Fruit fly (Drosophila melanogaster) whole organism: ENCODE results near the gene Nepl13.

ENCODE experiments used
- CG8478 ChIP-seq: fragments of >200 bp; optimal IDR thresholded peaks from 2 replicates; lab custom pipeline; 2018; ENCODE audit warnings: inconsistent platforms
- EcR ChIP-seq, 2 experiments: fragments of >200 bp; optimal IDR thresholded peaks; 2 replicates each; lab custom pipeline; 2017; ENCODE audit warnings: missing biosample characterization in 2 of 2, missing genetic modification characterization in 2 of 2, missing genetic modification reagents in 2 of 2
- psq ChIP-seq: fragments of >200 bp; optimal IDR thresholded peaks from 2 replicates; lab custom pipeline; 2017

DNA sequence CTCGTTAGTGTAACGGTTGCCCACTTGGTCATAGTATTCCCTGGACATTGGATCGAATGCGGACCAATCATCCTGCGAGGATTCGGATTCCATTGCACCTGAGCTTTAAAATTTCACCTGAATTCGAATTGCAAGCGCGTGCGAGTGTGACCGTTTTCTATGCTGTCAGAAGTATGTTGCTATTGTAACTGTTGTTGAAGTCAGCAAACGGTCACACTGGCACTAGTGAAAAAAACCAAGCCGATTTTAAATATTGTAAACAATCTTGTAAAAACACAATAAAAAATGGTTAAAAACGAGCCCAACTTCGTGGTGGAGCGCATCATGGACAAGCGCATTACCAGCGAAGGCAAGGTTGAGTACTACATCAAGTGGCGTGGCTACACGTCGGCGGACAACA lies 15.4 kb downstream of the Nepl13 start, which contains the start of the genes vret and HP1c:
- TF ChIP-seq psq (no peak), CG8478 (lab: Kevin White, UChicago) (no peak), EcR (GFP tag; optimal IDR thresholded peaks at IDR 0.05; lab: Kevin White, UChicago) (no peak)
